Fruit fly (Drosophila melanogaster) whole organism, embryonic: ENCODE measurements around the gene CG13385.

Experiments
- Ada2b ChIP-seq: fragments of 200-800 bp; sonication (Bioruptor generic); IDR thresholded peaks from 2 replicates; pipeline ENCODE4 v1.3.6; 2022; ENCODE audit warnings: missing biosample characterization, missing genetic modification characterization
- CG10543 ChIP-seq: fragments of 200-800 bp; sonication (Bioruptor generic); optimal IDR thresholded peaks from 3 replicates; lab custom pipeline; 2017; ENCODE audit warnings: missing biosample characterization, mild to moderate bottlenecking, missing genetic modification characterization, moderate library complexity
- CG11093 ChIP-seq: fragments of 200-800 bp; sonication (Bioruptor generic); IDR thresholded peaks from 3 replicates; pipeline ENCODE4 v1.3.6; 2022; ENCODE audit warnings: missing biosample characterization, missing genetic modification characterization
- CG11398 ChIP-seq: fragments of 200-800 bp; sonication (Bioruptor generic); optimal IDR thresholded peaks from 2 replicates; lab custom pipeline; 2016; ENCODE audit warnings: missing biosample characterization, missing genetic modification characterization
- CG11723 ChIP-seq: fragments of 200-800 bp; sonication (Bioruptor generic); optimal IDR thresholded peaks from 2 replicates; lab custom pipeline; 2017; ENCODE audit warnings: missing biosample characterization, mild to moderate bottlenecking, missing genetic modification characterization
- CG14441 ChIP-seq: fragments of 200-800 bp; sonication (Bioruptor generic); IDR thresholded peaks from 2 replicates; pipeline ENCODE4 v1.3.6; 2022; ENCODE audit warnings: missing biosample characterization, missing genetic modification characterization
- CG14667 ChIP-seq: fragments of 200-800 bp; sonication (Bioruptor generic); IDR thresholded peaks from 2 replicates; pipeline ENCODE4 v1.3.6; 2022; ENCODE audit warnings: missing biosample characterization, missing genetic modification characterization
- CG8290 ChIP-seq, 3 experiments: fragments of 200-800 bp; sonication (Bioruptor generic); optimal IDR thresholded peaks; 2 replicates each; lab custom pipeline; 2016 to 2019; ENCODE audit warnings: missing biosample characterization in 3 of 3, missing genetic modification characterization in 3 of 3, mild to moderate bottlenecking in 2 of 3, moderate library complexity in 1 of 3
- CHES-1-like ChIP-seq: fragments of 200-800 bp; sonication (Bioruptor generic); optimal IDR thresholded peaks from 2 replicates; lab custom pipeline; 2016; ENCODE audit warnings: missing biosample characterization, missing genetic modification characterization
- GATAe ChIP-seq: fragments of 200-800 bp; sonication (Bioruptor generic); conservative IDR thresholded peaks from 2 replicates; pipeline ENCODE4 v1.3.6; 2022; ENCODE audit warnings: missing biosample characterization, missing genetic modification characterization
- Ravus ChIP-seq: fragments of 200-800 bp; sonication (Bioruptor generic); IDR thresholded peaks from 2 replicates; pipeline ENCODE4 v1.3.6; 2022; ENCODE audit warnings: missing biosample characterization, missing genetic modification characterization
- pum ChIP-seq: fragments of 200-800 bp; sonication (Bioruptor generic); optimal IDR thresholded peaks from 2 replicates; lab custom pipeline; 2016; ENCODE audit warnings: missing biosample characterization, missing genetic modification characterization
- rib ChIP-seq: fragments of 200-800 bp; sonication (Bioruptor generic); IDR thresholded peaks from 2 replicates; pipeline ENCODE4 v1.3.6; 2022; ENCODE audit warnings: missing biosample characterization, missing genetic modification characterization
- tin ChIP-seq: fragments of 200-800 bp; sonication (Bioruptor generic); optimal IDR thresholded peaks from 3 replicates; lab custom pipeline; 2016; ENCODE audit warnings: missing biosample characterization, missing genetic modification characterization

DNA sequence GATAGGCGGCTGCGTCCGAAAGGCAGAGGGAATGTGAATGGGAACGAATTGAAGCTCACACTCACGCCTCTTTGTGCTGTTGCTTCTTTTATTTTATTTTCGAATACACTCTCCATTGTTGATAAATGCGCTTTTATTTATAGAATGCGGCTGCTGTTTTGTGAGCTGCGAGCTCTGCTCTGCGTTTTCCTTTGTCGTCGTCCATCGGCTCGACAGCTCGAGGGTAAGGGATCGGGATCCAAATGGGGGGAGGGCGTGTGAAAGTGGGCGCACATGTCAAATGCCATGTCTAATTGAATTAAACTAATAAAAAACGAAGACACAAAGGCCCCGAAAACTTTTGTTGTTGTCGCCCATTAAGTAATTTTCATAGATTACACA lies 27.6 kb downstream of the CG13385 start:
- no peak for TF ChIP-seq pum
- TF ChIP-seq CG14441: no peak
- no peak for TF ChIP-seq CG11093 (GFP tag; lab: Robert Waterston, UW)
- TF ChIP-seq CG11398 (GFP tag; lab: Kevin White, UChicago): no peak
- TF ChIP-seq Ravus: no peak
- TF ChIP-seq CG14667: no peak
- no peak for TF ChIP-seq rib (GFP tag; lab: Robert Waterston, UW)
- no peak for TF ChIP-seq CG10543 (GFP tag; lab: Kevin White, UChicago)
- TF ChIP-seq CG8290 (GFP tag; optimal IDR thresholded peaks at IDR 0.05; lab: Kevin White, UChicago): no peak
- TF ChIP-seq CG8290 (tag; optimal IDR thresholded peaks at IDR 0.05; lab: Kevin White, UChicago): no peak
- TF ChIP-seq CHES-1-like (GFP tag; lab: Kevin White, UChicago): no peak
- no peak for TF ChIP-seq GATAe
- no peak for TF ChIP-seq tin (GFP tag; lab: Kevin White, UChicago)
- TF ChIP-seq CG11723: no peak
- TF ChIP-seq Ada2b: no peak
